Fruit fly (Drosophila melanogaster) whole organism, embryonic: ENCODE results near the gene Syt12.

Experiments
- Aef1 ChIP-seq: fragments of 200-800 bp; sonication (Bioruptor generic); IDR thresholded peaks from 3 replicates; pipeline ENCODE4 v1.3.6; 2022; ENCODE audit warnings: missing biosample characterization, missing genetic modification characterization
- Atf6 ChIP-seq: fragments of 200-800 bp; sonication (Bioruptor generic); IDR thresholded peaks from 2 replicates; pipeline ENCODE4 v1.3.6; 2022; ENCODE audit warnings: missing biosample characterization, missing genetic modification characterization
- B-H1 ChIP-seq: fragments of 200-800 bp; sonication (Bioruptor generic); IDR thresholded peaks from 3 replicates; pipeline ENCODE4 v1.3.6; 2022; ENCODE audit warnings: missing biosample characterization, missing genetic modification characterization
- Bgb ChIP-seq: fragments of 200-800 bp; sonication (Bioruptor generic); IDR thresholded peaks from 2 replicates; pipeline ENCODE4 v1.3.6; 2022; ENCODE audit warnings: missing biosample characterization, missing genetic modification characterization; ENCODE audit not compliant: partially characterized antibody
- Blimp-1 ChIP-seq: fragments of 200-800 bp; sonication (Bioruptor generic); optimal IDR thresholded peaks from 3 replicates; lab custom pipeline; 2018; ENCODE audit warnings: missing biosample characterization, missing genetic modification characterization, mild to moderate bottlenecking, moderate library complexity, missing genetic modification reagents
- C15 ChIP-seq: fragments of 200-800 bp; sonication (Bioruptor generic); IDR thresholded peaks from 3 replicates; pipeline ENCODE4 v1.3.6; 2022; ENCODE audit warnings: missing biosample characterization, missing genetic modification characterization
- CG10267 ChIP-seq: fragments of 200-800 bp; sonication (Bioruptor generic); optimal IDR thresholded peaks from 2 replicates; lab custom pipeline; 2018; ENCODE audit warnings: missing biosample characterization, mild to moderate bottlenecking, missing genetic modification characterization, moderate library complexity
- CG10462 ChIP-seq: fragments of 200-800 bp; sonication (Bioruptor generic); optimal IDR thresholded peaks from 2 replicates; lab custom pipeline; 2016; ENCODE audit warnings: missing biosample characterization, missing genetic modification characterization
- CG11247 ChIP-seq: fragments of 200-800 bp; sonication (Bioruptor generic); IDR thresholded peaks from 2 replicates; pipeline ENCODE4 v1.3.6; 2022; ENCODE audit warnings: missing biosample characterization, missing genetic modification characterization
- CG13624 ChIP-seq: fragments of 200-800 bp; sonication (Bioruptor generic); optimal IDR thresholded peaks from 2 replicates; lab custom pipeline; 2016; ENCODE audit warnings: missing biosample characterization, missing genetic modification characterization
- CG13775 ChIP-seq: fragments of 200-800 bp; sonication (Bioruptor generic); optimal IDR thresholded peaks from 3 replicates; lab custom pipeline; 2017; ENCODE audit warnings: missing biosample characterization, mild to moderate bottlenecking, missing genetic modification characterization
- CG14965 ChIP-seq: fragments of 200-800 bp; sonication (Bioruptor generic); optimal IDR thresholded peaks from 2 replicates; lab custom pipeline; 2016; ENCODE audit warnings: missing biosample characterization, missing genetic modification characterization, borderline replicate concordance
- CG15073 ChIP-seq: fragments of 200-800 bp; sonication (Bioruptor generic); optimal IDR thresholded peaks from 2 replicates; lab custom pipeline; 2016; ENCODE audit warnings: missing biosample characterization, missing genetic modification characterization
- CG1647 ChIP-seq: fragments of 200-800 bp; sonication (Bioruptor generic); optimal IDR thresholded peaks from 3 replicates; lab custom pipeline; 2016; ENCODE audit warnings: missing biosample characterization, missing genetic modification characterization
- CG16815 ChIP-seq: fragments of 200-800 bp; sonication (Bioruptor generic); optimal IDR thresholded peaks from 3 replicates; lab custom pipeline; 2017; ENCODE audit warnings: missing biosample characterization, mild to moderate bottlenecking, missing genetic modification characterization
- CG2120 ChIP-seq: fragments of 200-800 bp; sonication (Bioruptor generic); optimal IDR thresholded peaks from 3 replicates; lab custom pipeline; 2016; ENCODE audit warnings: missing biosample characterization, missing genetic modification characterization
- CG2678 ChIP-seq: fragments of 200-800 bp; sonication (Bioruptor generic); optimal IDR thresholded peaks from 3 replicates; lab custom pipeline; 2019; ENCODE audit warnings: missing biosample characterization, mild to moderate bottlenecking, missing genetic modification characterization, moderate library complexity
- CG3065 ChIP-seq: fragments of 200-800 bp; sonication (Bioruptor generic); optimal IDR thresholded peaks from 2 replicates; lab custom pipeline; 2016; ENCODE audit warnings: missing biosample characterization, missing genetic modification characterization
- CG31365 ChIP-seq: fragments of 200-800 bp; sonication (Bioruptor generic); optimal IDR thresholded peaks from 2 replicates; lab custom pipeline; 2018; ENCODE audit warnings: missing biosample characterization, mild to moderate bottlenecking, missing genetic modification characterization
- CG3995 ChIP-seq: fragments of 200-800 bp; sonication (Bioruptor generic); optimal IDR thresholded peaks from 3 replicates; lab custom pipeline; 2016; ENCODE audit warnings: missing biosample characterization, missing genetic modification characterization
- CG4820 ChIP-seq: fragments of 200-800 bp; sonication (Bioruptor generic); optimal IDR thresholded peaks from 3 replicates; lab custom pipeline; 2016; ENCODE audit warnings: missing biosample characterization, missing genetic modification characterization
- CG5245 ChIP-seq: fragments of 200-800 bp; sonication (Bioruptor generic); optimal IDR thresholded peaks from 3 replicates; lab custom pipeline; 2016; ENCODE audit warnings: missing biosample characterization, missing genetic modification characterization
- CG6683 ChIP-seq: fragments of 200-800 bp; sonication (Bioruptor generic); optimal IDR thresholded peaks from 2 replicates; lab custom pipeline; 2017; ENCODE audit warnings: missing biosample characterization, mild to moderate bottlenecking, missing genetic modification characterization, missing genetic modification reagents
- CG6813 ChIP-seq: fragments of 200-800 bp; sonication (Bioruptor generic); optimal IDR thresholded peaks from 2 replicates; lab custom pipeline; 2017; ENCODE audit warnings: missing biosample characterization, missing genetic modification characterization, mild to moderate bottlenecking, moderate library complexity, missing genetic modification reagents
- Dek ChIP-seq: fragments of 200-800 bp; sonication (Bioruptor generic); optimal IDR thresholded peaks from 3 replicates; lab custom pipeline; 2019; ENCODE audit warnings: missing biosample characterization, mild to moderate bottlenecking, missing genetic modification characterization, moderate library complexity
- H15 ChIP-seq: fragments of 200-800 bp; sonication (Bioruptor generic); IDR thresholded peaks from 3 replicates; pipeline ENCODE4 v1.3.6; 2022; ENCODE audit warnings: missing biosample characterization, missing genetic modification characterization
- HLH3B ChIP-seq: fragments of 200-800 bp; sonication (Bioruptor generic); IDR thresholded peaks from 2 replicates; pipeline ENCODE4 v1.3.6; 2022; ENCODE audit warnings: missing biosample characterization, missing genetic modification characterization
- Hmx ChIP-seq: fragments of 200-800 bp; sonication (Bioruptor generic); optimal IDR thresholded peaks from 2 replicates; lab custom pipeline; 2016; ENCODE audit warnings: missing biosample characterization, missing genetic modification characterization
- Hr39 ChIP-seq: fragments of >200 bp; optimal IDR thresholded peaks from 2 replicates; lab custom pipeline; 2017
- NC2α ChIP-seq: fragments of 200-800 bp; sonication (Bioruptor generic); optimal IDR thresholded peaks from 2 replicates; lab custom pipeline; 2016; ENCODE audit warnings: missing biosample characterization, missing genetic modification characterization
- Nf-YA ChIP-seq: fragments of 200-800 bp; sonication (Bioruptor generic); IDR thresholded peaks from 2 replicates; pipeline ENCODE4 v1.3.6; 2022; ENCODE audit warnings: missing biosample characterization, missing genetic modification characterization
- Oli ChIP-seq: fragments of 200-800 bp; sonication (Bioruptor generic); optimal IDR thresholded peaks from 2 replicates; lab custom pipeline; 2018; ENCODE audit warnings: missing biosample characterization, mild to moderate bottlenecking, missing genetic modification characterization, moderate library complexity
- PHDP ChIP-seq: fragments of 200-800 bp; sonication (Bioruptor generic); optimal IDR thresholded peaks from 3 replicates; lab custom pipeline; 2018; ENCODE audit warnings: missing biosample characterization, mild to moderate bottlenecking, missing genetic modification characterization, moderate library complexity
- Ravus ChIP-seq: fragments of 200-800 bp; sonication (Bioruptor generic); IDR thresholded peaks from 2 replicates; pipeline ENCODE4 v1.3.6; 2022; ENCODE audit warnings: missing biosample characterization, missing genetic modification characterization
- Taf1 ChIP-seq: fragments of 200-800 bp; sonication (Bioruptor generic); IDR thresholded peaks from 2 replicates; pipeline ENCODE4 v1.3.6; 2022; ENCODE audit warnings: missing biosample characterization, missing genetic modification characterization
- ase ChIP-seq: fragments of 200-800 bp; sonication (Bioruptor generic); IDR thresholded peaks from 3 replicates; pipeline ENCODE4 v1.3.6; 2022; ENCODE audit warnings: missing biosample characterization, missing genetic modification characterization
- br ChIP-seq: fragments of >200 bp; optimal IDR thresholded peaks from 2 replicates; lab custom pipeline; 2017
- chinmo ChIP-seq: fragments of 200-800 bp; sonication (Bioruptor generic); IDR thresholded peaks from 4 replicates; pipeline ENCODE4 v1.3.6; 2022; ENCODE audit warnings: missing biosample characterization, missing genetic modification characterization; ENCODE audit not compliant: partially characterized antibody
- fru ChIP-seq: fragments of >200 bp; optimal IDR thresholded peaks from 2 replicates; lab custom pipeline; 2017
- fu2 ChIP-seq: fragments of 200-800 bp; sonication (Bioruptor generic); optimal IDR thresholded peaks from 2 replicates; lab custom pipeline; 2016; ENCODE audit warnings: missing biosample characterization, missing genetic modification characterization
- gcm ChIP-seq: fragments of 200-800 bp; sonication (Bioruptor generic); optimal IDR thresholded peaks from 2 replicates; lab custom pipeline; 2019; ENCODE audit warnings: missing biosample characterization, mild to moderate bottlenecking, missing genetic modification characterization, moderate library complexity
- grn ChIP-seq: fragments of 200-800 bp; sonication (Bioruptor generic); optimal IDR thresholded peaks from 3 replicates; lab custom pipeline; 2017; ENCODE audit warnings: missing biosample characterization, missing genetic modification characterization
- hbn ChIP-seq: fragments of 200-800 bp; sonication (Bioruptor generic); IDR thresholded peaks from 2 replicates; pipeline ENCODE4 v1.3.6; 2022; ENCODE audit warnings: missing biosample characterization, missing genetic modification characterization; ENCODE audit not compliant: partially characterized antibody
- inv ChIP-seq: fragments of 200-800 bp; sonication (Bioruptor generic); IDR thresholded peaks from 2 replicates; pipeline ENCODE4 v1.3.6; 2022; ENCODE audit warnings: missing biosample characterization, missing genetic modification characterization; ENCODE audit not compliant: partially characterized antibody
- kni ChIP-seq: fragments of 200-800 bp; sonication (Bioruptor generic); optimal IDR thresholded peaks from 3 replicates; lab custom pipeline; 2017; ENCODE audit warnings: mild to moderate bottlenecking, missing biosample characterization, missing genetic modification reagents, missing genetic modification characterization
- lilli ChIP-seq: fragments of 200-800 bp; sonication (Bioruptor generic); optimal IDR thresholded peaks from 3 replicates; lab custom pipeline; 2016; ENCODE audit warnings: missing biosample characterization, missing genetic modification characterization
- peb ChIP-seq: fragments of 200-800 bp; sonication (Bioruptor generic); IDR thresholded peaks from 2 replicates; pipeline ENCODE4 v1.3.6; 2022; ENCODE audit warnings: missing biosample characterization, missing genetic modification characterization
- phol ChIP-seq: fragments of 200-800 bp; sonication (Bioruptor generic); optimal IDR thresholded peaks from 3 replicates; lab custom pipeline; 2018; ENCODE audit warnings: missing biosample characterization, mild to moderate bottlenecking, missing genetic modification characterization, moderate library complexity
- pita ChIP-seq: fragments of 200-800 bp; sonication (Bioruptor generic); optimal IDR thresholded peaks from 2 replicates; lab custom pipeline; 2017; ENCODE audit warnings: missing biosample characterization, mild to moderate bottlenecking, missing genetic modification characterization
- run ChIP-seq: fragments of 200-800 bp; sonication (Bioruptor generic); optimal IDR thresholded peaks from 3 replicates; lab custom pipeline; 2018; ENCODE audit warnings: missing biosample characterization, mild to moderate bottlenecking, missing genetic modification characterization
- slbo ChIP-seq: fragments of 200-800 bp; sonication (Bioruptor generic); IDR thresholded peaks from 2 replicates; pipeline ENCODE4 v1.3.6; 2022; ENCODE audit warnings: missing biosample characterization, missing genetic modification characterization
- wor ChIP-seq: fragments of 200-800 bp; sonication (Bioruptor generic); IDR thresholded peaks from 2 replicates; pipeline ENCODE4 v1.3.6; 2022; ENCODE audit warnings: missing biosample characterization, missing genetic modification characterization
- yki ChIP-seq: fragments of >200 bp; optimal IDR thresholded peaks from 3 replicates; lab custom pipeline; 2018

Syt12 gene

dm6 chrX:13323114-13323513 is 35.9 kb upstream of the Syt12 start (continued):
- TF ChIP-seq CG6683: no peak
- peak; percentile 74 for TF ChIP-seq Oli (tag; lab: Kevin White, UChicago)
- TF ChIP-seq Blimp-1 (GFP tag; lab: Kevin White, UChicago): peak; percentile 60
- no peak for TF ChIP-seq br (lab: Kevin White, UChicago)
- peak; percentile 57 for TF ChIP-seq CG13624 (GFP tag; lab: Kevin White, UChicago)
- no peak for TF ChIP-seq Bgb
- peak; percentile 89 for TF ChIP-seq CG2120
- peak; percentile 61 for TF ChIP-seq lilli
- peak; percentile 34 for TF ChIP-seq run
- TF ChIP-seq CG31365 (tag; lab: Kevin White, UChicago): no peak
- no peak for TF ChIP-seq gcm (GFP tag; lab: Kevin White, UChicago)
- TF ChIP-seq Taf1 (GFP tag; lab: Robert Waterston, UW): no peak
- peak; percentile 70 for TF ChIP-seq slbo (GFP tag; lab: Robert Waterston, UW)
- TF ChIP-seq CG5245: peak; percentile 35
- no peak for TF ChIP-seq Hr39 (lab: Kevin White, UChicago)
- TF ChIP-seq CG16815 (GFP tag; lab: Kevin White, UChicago): peak; percentile 39
- no peak for TF ChIP-seq Ravus
- peak; percentile 15 for TF ChIP-seq Dek
- no peak for TF ChIP-seq yki (lab: Kevin White, UChicago)
- no peak for TF ChIP-seq hbn (GFP tag; lab: Robert Waterston, UW)
- TF ChIP-seq grn (GFP tag; lab: Kevin White, UChicago): no peak
- peak; percentile 58 for TF ChIP-seq Aef1 (GFP tag; lab: Robert Waterston, UW)
- TF ChIP-seq CG2678: peak; percentile 70
- TF ChIP-seq HLH3B (GFP tag; lab: Robert Waterston, UW): no peak
- peak; percentile 74 for TF ChIP-seq fu2 (GFP tag; lab: Kevin White, UChicago)
- TF ChIP-seq CG14965 (GFP tag; lab: Kevin White, UChicago): no peak
- TF ChIP-seq phol (tag; lab: Kevin White, UChicago): peak; percentile 69
- no peak for TF ChIP-seq peb (GFP tag; lab: Robert Waterston, UW)
- TF ChIP-seq NC2α (GFP tag; lab: Kevin White, UChicago): no peak
- peak; percentile 57; the same call in 1 of the 2 replicates for TF ChIP-seq wor
- peak; percentile 72 for TF ChIP-seq PHDP (tag; lab: Kevin White, UChicago)
- no peak for TF ChIP-seq fru (lab: Kevin White, UChicago)
- no peak for TF ChIP-seq pita (GFP tag; lab: Kevin White, UChicago)
- TF ChIP-seq ase: peak; percentile 22; the same call in 1 of the 3 replicates
- no peak for TF ChIP-seq CG15073
- TF ChIP-seq CG1647 (GFP tag; lab: Kevin White, UChicago): peak; percentile 49
- TF ChIP-seq Nf-YA (GFP tag; lab: Robert Waterston, UW): no peak
- TF ChIP-seq CG4820 (GFP tag; lab: Kevin White, UChicago): peak; percentile 52
- TF ChIP-seq CG13775: peak; percentile 66
- TF ChIP-seq CG3065 (GFP tag; lab: Kevin White, UChicago): peak; percentile 46
- TF ChIP-seq C15 (GFP tag; lab: Robert Waterston, UW): no peak
- no peak for TF ChIP-seq B-H1
- no peak for TF ChIP-seq Hmx (GFP tag; lab: Kevin White, UChicago)
- no peak for TF ChIP-seq H15
- no peak for TF ChIP-seq kni (GFP tag; lab: Kevin White, UChicago)
- peak; percentile 42 for TF ChIP-seq CG10267 (tag; lab: Kevin White, UChicago)
- no peak for TF ChIP-seq CG11247 (GFP tag; lab: Robert Waterston, UW)
- no peak for TF ChIP-seq CG6813 (GFP tag; lab: Kevin White, UChicago)
- no peak for TF ChIP-seq inv (GFP tag; lab: Robert Waterston, UW)
- no peak for TF ChIP-seq CG3995
- TF ChIP-seq CG10462 (GFP tag; lab: Kevin White, UChicago): no peak
- TF ChIP-seq Atf6 (GFP tag; lab: Robert Waterston, UW): peak; percentile 41
- no peak for TF ChIP-seq chinmo (GFP tag; lab: Robert Waterston, UW)
